Worm (Caenorhabditis elegans) whole organism, early embryonic: ENCODE measurements around the gene fbxa-120.

Experiments used
- B0310.2 ChIP-seq: sonication (generic microtip); optimal IDR thresholded peaks from 2 replicates; lab custom pipeline; 2016; ENCODE audit warnings: mild to moderate bottlenecking, missing genetic modification characterization, missing compliant biosample characterization
- ceh-13 ChIP-seq: fragments of 200-800 bp; sonication (Bioruptor generic); optimal IDR thresholded peaks from 2 replicates; lab custom pipeline; 2018; ENCODE audit warnings: mild to moderate bottlenecking, missing genetic modification characterization, missing compliant biosample characterization

ce11 chrX:17336354-17336753 lies 33.8 kb downstream of the fbxa-120 start, which contains the start of gene C53C11.2:
- no peak for TF ChIP-seq ceh-13 (GFP tag; lab: Kevin White, UChicago)
- no peak for TF ChIP-seq B0310.2 (tag; lab: Kevin White, UChicago)
